Fruit fly (Drosophila melanogaster) whole organism, embryonic: ENCODE results near the gene Grx5.
A peak's percentile ranks its signal among the peaks of the same experiment; 100 is the strongest.

Source experiments
- Ada2b ChIP-seq: fragments of 200-800 bp; sonication (Bioruptor generic); IDR thresholded peaks from 2 replicates; pipeline ENCODE4 v1.3.6; 2022; ENCODE audit warnings: missing biosample characterization, missing genetic modification characterization
- Antp ChIP-seq: fragments of 200-800 bp; sonication (Bioruptor generic); optimal IDR thresholded peaks from 3 replicates; lab custom pipeline; 2016; ENCODE audit warnings: missing biosample characterization, missing genetic modification characterization
- Atf6 ChIP-seq: fragments of 200-800 bp; sonication (Bioruptor generic); IDR thresholded peaks from 2 replicates; pipeline ENCODE4 v1.3.6; 2022; ENCODE audit warnings: missing biosample characterization, missing genetic modification characterization
- CG10147 ChIP-seq: fragments of 200-800 bp; sonication (Bioruptor generic); optimal IDR thresholded peaks from 2 replicates; lab custom pipeline; 2019; ENCODE audit warnings: missing biosample characterization, mild to moderate bottlenecking, missing genetic modification characterization, moderate library complexity
- CG12299 ChIP-seq: fragments of 200-800 bp; sonication (Bioruptor generic); optimal IDR thresholded peaks from 2 replicates; lab custom pipeline; 2018; ENCODE audit warnings: missing biosample characterization, mild to moderate bottlenecking, missing genetic modification characterization
- CG13424 ChIP-seq: fragments of 200-800 bp; sonication (Bioruptor generic); optimal IDR thresholded peaks from 2 replicates; lab custom pipeline; 2019; ENCODE audit warnings: missing biosample characterization, mild to moderate bottlenecking, missing genetic modification characterization, moderate library complexity
- CG14965 ChIP-seq: fragments of 200-800 bp; sonication (Bioruptor generic); optimal IDR thresholded peaks from 2 replicates; lab custom pipeline; 2016; ENCODE audit warnings: missing biosample characterization, missing genetic modification characterization, borderline replicate concordance
- CG2712 ChIP-seq: fragments of 200-800 bp; optimal IDR thresholded peaks from 3 replicates; lab custom pipeline; 2019; ENCODE audit warnings: missing biosample characterization, mild to moderate bottlenecking, missing genetic modification characterization, moderate library complexity
- CG3065 ChIP-seq: fragments of 200-800 bp; sonication (Bioruptor generic); optimal IDR thresholded peaks from 2 replicates; lab custom pipeline; 2016; ENCODE audit warnings: missing biosample characterization, missing genetic modification characterization
- CG31224 ChIP-seq: fragments of 200-800 bp; sonication (Bioruptor generic); IDR thresholded peaks from 2 replicates; pipeline ENCODE4 v1.3.6; 2022; ENCODE audit warnings: missing biosample characterization, missing genetic modification characterization
- CG42726 ChIP-seq: fragments of 200-800 bp; sonication (Bioruptor generic); IDR thresholded peaks from 2 replicates; pipeline ENCODE4 v1.3.6; 2022; ENCODE audit warnings: missing biosample characterization, missing genetic modification characterization; ENCODE audit not compliant: partially characterized antibody
- CG4707 ChIP-seq: fragments of 200-800 bp; sonication (Bioruptor generic); optimal IDR thresholded peaks from 2 replicates; lab custom pipeline; 2018; ENCODE audit warnings: missing biosample characterization, mild to moderate bottlenecking, missing genetic modification characterization, moderate library complexity
- CG6683 ChIP-seq: fragments of 200-800 bp; sonication (Bioruptor generic); optimal IDR thresholded peaks from 2 replicates; lab custom pipeline; 2017; ENCODE audit warnings: missing biosample characterization, mild to moderate bottlenecking, missing genetic modification characterization, missing genetic modification reagents
- CG8944 ChIP-seq: fragments of 200-800 bp; sonication (Bioruptor generic); optimal IDR thresholded peaks from 3 replicates; lab custom pipeline; 2016; ENCODE audit warnings: missing biosample characterization, missing genetic modification characterization
- Dad ChIP-seq: fragments of 200-800 bp; sonication (Bioruptor generic); optimal IDR thresholded peaks from 3 replicates; lab custom pipeline; 2016; ENCODE audit warnings: missing biosample characterization, missing genetic modification characterization
- Dbx ChIP-seq: fragments of 200-800 bp; sonication (Bioruptor generic); IDR thresholded peaks from 3 replicates; pipeline ENCODE4 v1.3.6; 2022; ENCODE audit warnings: missing biosample characterization, missing genetic modification characterization
- Deaf1 ChIP-seq: fragments of 200-800 bp; optimal IDR thresholded peaks from 3 replicates; lab custom pipeline; 2019; ENCODE audit warnings: missing biosample characterization, mild to moderate bottlenecking, missing genetic modification characterization, moderate library complexity
- Dfd ChIP-seq, 2 experiments: fragments of >200 bp; optimal IDR thresholded peaks; 2 replicates each; lab custom pipeline; 2017; ENCODE audit warnings: missing biosample characterization in 2 of 2, missing genetic modification characterization in 2 of 2
- Doc2 ChIP-seq: fragments of 200-800 bp; sonication (Bioruptor generic); IDR thresholded peaks from 2 replicates; pipeline ENCODE4 v1.3.6; 2022; ENCODE audit warnings: missing biosample characterization, missing genetic modification characterization
- Ets97D ChIP-seq: fragments of 200-800 bp; sonication (Bioruptor generic); optimal IDR thresholded peaks from 3 replicates; lab custom pipeline; 2016; ENCODE audit warnings: missing biosample characterization, missing genetic modification characterization
- Hr51 ChIP-seq, 2 experiments: fragments of 200-800 bp; sonication (Bioruptor generic); optimal IDR thresholded peaks; 2 replicates in 1 of 2; 3 replicates in 1 of 2; lab custom pipeline; 2016 to 2018; ENCODE audit warnings: missing biosample characterization in 2 of 2, missing genetic modification characterization in 2 of 2, mild to moderate bottlenecking in 1 of 2, moderate library complexity in 1 of 2
- Lpt ChIP-seq: fragments of >200 bp; optimal IDR thresholded peaks from 2 replicates; lab custom pipeline; 2018; ENCODE audit warnings: missing biosample characterization, missing genetic modification characterization
- Nf-YB ChIP-seq: fragments of 200-800 bp; sonication (Bioruptor generic); optimal IDR thresholded peaks from 3 replicates; lab custom pipeline; 2019; ENCODE audit warnings: missing biosample characterization, mild to moderate bottlenecking, missing genetic modification characterization, moderate library complexity
- Nf-YC ChIP-seq: fragments of 200-800 bp; optimal IDR thresholded peaks from 3 replicates; lab custom pipeline; 2019; ENCODE audit warnings: missing biosample characterization, mild to moderate bottlenecking, missing genetic modification characterization, moderate library complexity
- Oaz ChIP-seq: fragments of 200-800 bp; sonication (Bioruptor generic); IDR thresholded peaks from 2 replicates; pipeline ENCODE4 v1.3.6; 2022; ENCODE audit warnings: missing biosample characterization, missing genetic modification characterization
- Rx ChIP-seq: fragments of 200-800 bp; sonication (Bioruptor generic); IDR thresholded peaks from 2 replicates; pipeline ENCODE4 v1.3.6; 2022; ENCODE audit warnings: missing biosample characterization, missing genetic modification characterization
- Sry-δ ChIP-seq: fragments of 200-800 bp; sonication (Bioruptor generic); optimal IDR thresholded peaks from 2 replicates; lab custom pipeline; 2016; ENCODE audit warnings: missing biosample characterization, missing genetic modification characterization
- TFAM ChIP-seq: fragments of 200-800 bp; sonication (Bioruptor generic); optimal IDR thresholded peaks from 2 replicates; lab custom pipeline; 2017; ENCODE audit warnings: missing biosample characterization, missing genetic modification characterization, inconsistent platforms
- ap ChIP-seq: fragments of 200-800 bp; sonication (Bioruptor generic); IDR thresholded peaks from 2 replicates; pipeline ENCODE4 v1.3.6; 2022; ENCODE audit warnings: missing biosample characterization, missing genetic modification characterization
- bsh ChIP-seq, 2 experiments: fragments of 200-800 bp; sonication (Bioruptor generic); optimal IDR thresholded peaks; 2 replicates each; lab custom pipeline; 2017 to 2018; ENCODE audit warnings: mild to moderate bottlenecking in 2 of 2, missing biosample characterization in 2 of 2, missing genetic modification characterization in 2 of 2, moderate library complexity in 1 of 2
- cas ChIP-seq: fragments of 200-800 bp; sonication (Bioruptor generic); IDR thresholded peaks from 2 replicates; pipeline ENCODE4 v1.3.6; 2022; ENCODE audit warnings: missing biosample characterization, missing genetic modification characterization
- caup ChIP-seq: fragments of 200-800 bp; sonication (Bioruptor generic); optimal IDR thresholded peaks from 3 replicates; lab custom pipeline; 2017; ENCODE audit warnings: missing biosample characterization, mild to moderate bottlenecking, missing genetic modification characterization, moderate library complexity; ENCODE audit not compliant: severe bottlenecking
- chif ChIP-seq, 2 experiments: fragments of 200-800 bp; sonication (Bioruptor generic); optimal IDR thresholded peaks; 3 replicates each; lab custom pipeline; 2016; ENCODE audit warnings: missing biosample characterization in 2 of 2, missing genetic modification characterization in 2 of 2
- danr ChIP-seq: fragments of 200-800 bp; sonication (Bioruptor generic); IDR thresholded peaks from 2 replicates; pipeline ENCODE4 v1.3.6; 2022; ENCODE audit warnings: missing biosample characterization, missing genetic modification characterization
- ewg ChIP-seq: fragments of 200-800 bp; sonication (Bioruptor generic); optimal IDR thresholded peaks from 3 replicates; lab custom pipeline; 2017; ENCODE audit warnings: mild to moderate bottlenecking, missing biosample characterization, missing genetic modification reagents, missing genetic modification characterization
- gem ChIP-seq: fragments of 200-800 bp; sonication (Bioruptor generic); optimal IDR thresholded peaks from 2 replicates; lab custom pipeline; 2019; ENCODE audit warnings: missing biosample characterization, mild to moderate bottlenecking, missing genetic modification characterization, moderate library complexity
- hkb ChIP-seq, 2 experiments: fragments of 200-800 bp in 1 of 2; fragments of >200 bp in 1 of 2; sonication (Bioruptor generic) in 1 of 2; IDR thresholded peaks in 1 of 2; optimal IDR thresholded peaks in 1 of 2; 2 replicates each; pipeline versions ENCODE4 v1.3.6 to Lab custom; 2017 to 2022; ENCODE audit warnings: missing biosample characterization in 1 of 2, missing genetic modification characterization in 1 of 2
- insv ChIP-seq, 2 experiments: fragments of 200-800 bp; sonication (Bioruptor generic); optimal IDR thresholded peaks; 3 replicates each; lab custom pipeline; 2016 to 2018; ENCODE audit warnings: missing biosample characterization in 2 of 2, missing genetic modification characterization in 2 of 2
- mirr ChIP-seq: fragments of 200-800 bp; sonication (Bioruptor generic); optimal IDR thresholded peaks from 3 replicates; lab custom pipeline; 2018; ENCODE audit warnings: missing biosample characterization, mild to moderate bottlenecking, missing genetic modification characterization
- nmo ChIP-seq: fragments of 200-800 bp; sonication (Bioruptor generic); optimal IDR thresholded peaks from 2 replicates; lab custom pipeline; 2018; ENCODE audit warnings: missing biosample characterization, mild to moderate bottlenecking, missing genetic modification characterization, moderate library complexity
- oc ChIP-seq: fragments of 200-800 bp; sonication (Bioruptor generic); optimal IDR thresholded peaks from 2 replicates; lab custom pipeline; 2018; ENCODE audit warnings: missing biosample characterization, mild to moderate bottlenecking, missing genetic modification characterization, moderate library complexity
- onecut ChIP-seq: fragments of 200-800 bp; sonication (Bioruptor generic); IDR thresholded peaks from 2 replicates; pipeline ENCODE4 v1.3.6; 2022; ENCODE audit warnings: missing biosample characterization, missing genetic modification characterization
- ranshi ChIP-seq: fragments of 200-800 bp; sonication (Bioruptor generic); IDR thresholded peaks from 2 replicates; pipeline ENCODE4 v1.3.6; 2022; ENCODE audit warnings: missing biosample characterization, missing genetic modification characterization
- row ChIP-seq: fragments of 200-800 bp; sonication (Bioruptor generic); IDR thresholded peaks from 3 replicates; pipeline ENCODE4 v1.3.6; 2022; ENCODE audit warnings: missing biosample characterization, missing genetic modification characterization
- scrt ChIP-seq: fragments of 200-800 bp; sonication (Bioruptor generic); optimal IDR thresholded peaks from 2 replicates; lab custom pipeline; 2018; ENCODE audit warnings: missing biosample characterization, mild to moderate bottlenecking, missing genetic modification characterization, moderate library complexity
- tgo ChIP-seq: fragments of 200-800 bp; sonication (Bioruptor generic); IDR thresholded peaks from 3 replicates; pipeline ENCODE4 v1.3.6; 2022; ENCODE audit warnings: missing biosample characterization, missing genetic modification characterization
- tll ChIP-seq, 2 experiments: fragments of 200-800 bp in 1 of 2; fragments of >200 bp in 1 of 2; sonication (Bioruptor generic) in 1 of 2; optimal IDR thresholded peaks; 2 replicates each; lab custom pipeline; 2017 to 2019; ENCODE audit warnings: missing biosample characterization in 2 of 2, missing genetic modification characterization in 2 of 2, mild to moderate bottlenecking in 1 of 2, moderate library complexity in 1 of 2
- tx ChIP-seq: fragments of 200-800 bp; sonication (Bioruptor generic); optimal IDR thresholded peaks from 2 replicates; lab custom pipeline; 2016; ENCODE audit warnings: missing biosample characterization, missing genetic modification characterization
- unpg ChIP-seq: fragments of 200-800 bp; sonication (Bioruptor generic); optimal IDR thresholded peaks from 3 replicates; lab custom pipeline; 2018; ENCODE audit warnings: missing biosample characterization, mild to moderate bottlenecking, missing genetic modification characterization, moderate library complexity

The Grx5 gene

dm6 chrX:14841893-14842505 lies 4.0 kb upstream of the Grx5 start:
- TF ChIP-seq Antp (GFP tag; lab: Kevin White, UChicago) (no peak), row (GFP tag; lab: Robert Waterston, UW) (peak; percentile 28; the same call in 2 of the 3 replicates), Sry-δ (GFP tag; lab: Kevin White, UChicago) (no peak), Doc2 (no peak), CG3065 (GFP tag; lab: Kevin White, UChicago) (no peak), onecut (GFP tag; lab: Robert Waterston, UW) (peak; percentile 44), chif (GFP tag; optimal IDR thresholded peaks at IDR 0.05; lab: Kevin White, UChicago) (no peak), TFAM (no peak), Dad (GFP tag; lab: Kevin White, UChicago) (no peak), ranshi (GFP tag; lab: Robert Waterston, UW) (no peak), CG8944 (GFP tag; lab: Kevin White, UChicago) (no peak), Atf6 (GFP tag; lab: Robert Waterston, UW) (peak; percentile 38; the same call in 1 of the 2 replicates), mirr (GFP tag; lab: Kevin White, UChicago) (no peak), gem (peak; percentile 5), tll (GFP tag; optimal IDR thresholded peaks at IDR 0.05; lab: Kevin White, UChicago) (no peak), Dbx (0 out of 3 replicates have a peak, but pooled peaks have one; percentile 21), Oaz (no peak), Dfd (GFP tag; optimal IDR thresholded peaks at IDR 0.05; lab: Kevin White, UChicago) (no peak), CG13424 (tag; lab: Kevin White, UChicago) (peak; percentile 7), ap (GFP tag; lab: Robert Waterston, UW) (no peak), nmo (GFP tag; lab: Kevin White, UChicago) (no peak), Nf-YB (GFP tag; lab: Kevin White, UChicago) (no peak), Ada2b (no peak), hkb (optimal IDR thresholded peaks at IDR 0.05; lab: Kevin White, UChicago) (no peak), hkb (GFP tag; IDR thresholded peaks at IDR 0.05; lab: Robert Waterston, UW) (peak; percentile 35; the same call in 1 of the 2 replicates), tgo (GFP tag; lab: Robert Waterston, UW) (no peak), CG12299 (no peak), CG10147 (GFP tag; lab: Kevin White, UChicago) (no peak), danr (GFP tag; lab: Robert Waterston, UW) (no peak), bsh (GFP tag; optimal IDR thresholded peaks at IDR 0.05; lab: Kevin White, UChicago) (peak in 1 of 2 experiments; percentile 21), insv (GFP tag; optimal IDR thresholded peaks at IDR 0.05; lab: Kevin White, UChicago) (no peak), caup (GFP tag; lab: Kevin White, UChicago) (peak; percentile 1), cas (GFP tag; lab: Robert Waterston, UW) (no peak), ewg (GFP tag; lab: Kevin White, UChicago) (no peak), CG31224 (no peak), Hr51 (GFP tag; optimal IDR thresholded peaks at IDR 0.05; lab: Kevin White, UChicago) (no peak), Deaf1 (tag; lab: Kevin White, UChicago) (peak; percentile 19), Nf-YC (tag; lab: Kevin White, UChicago) (no peak), unpg (GFP tag; lab: Kevin White, UChicago) (peak; percentile 2), oc (no peak), CG4707 (GFP tag; lab: Kevin White, UChicago) (no peak), Ets97D (GFP tag; lab: Kevin White, UChicago) (peak; percentile 47), Lpt (GFP tag; lab: Kevin White, UChicago) (no peak), scrt (GFP tag; lab: Kevin White, UChicago) (no peak), CG6683 (GFP tag; lab: Kevin White, UChicago) (no peak), CG42726 (GFP tag; lab: Robert Waterston, UW) (no peak), CG2712 (tag; lab: Kevin White, UChicago) (no peak), tx (GFP tag; lab: Kevin White, UChicago) (no peak), CG14965 (no peak), Rx (GFP tag; lab: Robert Waterston, UW) (no peak)
